Fruit fly (Drosophila melanogaster) S2 (cell line): ENCODE data around the gene CG34299.

Experiments
- CG8478 ChIP-seq: fragments of >200 bp; optimal IDR thresholded peaks from 2 replicates; lab custom pipeline; 2018
- CTCF ChIP-seq, 2 experiments: fragments of >200 bp; optimal IDR thresholded peaks; 2 replicates each; lab custom pipeline; 2018

DNA sequence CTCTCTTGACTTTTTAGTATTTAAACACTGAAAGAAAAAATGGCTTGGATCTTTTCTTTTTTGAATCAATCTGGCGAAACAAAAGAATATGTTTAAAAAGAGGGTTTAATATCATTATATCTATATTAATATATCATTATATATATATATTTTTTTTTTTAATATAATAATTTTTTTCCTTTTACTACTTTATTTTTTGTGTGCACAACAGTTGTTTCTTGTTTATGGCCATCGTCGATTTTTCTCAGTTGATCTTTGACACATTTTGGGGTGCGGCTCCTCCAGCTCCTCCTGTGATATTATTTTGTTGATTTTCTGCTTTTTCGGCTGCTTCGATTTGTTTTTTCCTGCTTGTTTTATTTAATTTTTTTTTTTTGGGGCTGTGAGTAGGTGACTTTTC is 45.6 kb downstream of the CG34299 start:
- no peak for TF ChIP-seq CTCF (optimal IDR thresholded peaks at IDR 0.05; lab: Kevin White, UChicago)
- no peak for TF ChIP-seq CG8478 (lab: Kevin White, UChicago)
